Fruit fly (Drosophila melanogaster) whole organism, embryonic: Measurements from ENCODE around the gene UQCR-14.
A peak's percentile ranks its signal among the peaks of the same experiment; 100 is the strongest.

Experiments used
- Abd-B ChIP-seq: fragments of 200-800 bp; sonication (Bioruptor generic); optimal IDR thresholded peaks from 2 replicates; lab custom pipeline; 2018; ENCODE audit warnings: missing biosample characterization, mild to moderate bottlenecking, missing genetic modification characterization, moderate library complexity
- B-H2 ChIP-seq: fragments of 200-800 bp; sonication (Bioruptor generic); optimal IDR thresholded peaks from 2 replicates; lab custom pipeline; 2018; ENCODE audit warnings: missing biosample characterization, mild to moderate bottlenecking, missing genetic modification characterization
- Bteb2 ChIP-seq: fragments of 200-800 bp; sonication (Bioruptor generic); optimal IDR thresholded peaks from 2 replicates; lab custom pipeline; 2016; ENCODE audit warnings: missing biosample characterization, missing genetic modification characterization
- CG10274 ChIP-seq: fragments of 200-800 bp; sonication (Bioruptor generic); optimal IDR thresholded peaks from 3 replicates; lab custom pipeline; 2017; ENCODE audit warnings: missing biosample characterization, mild to moderate bottlenecking, missing genetic modification characterization
- CG11696 ChIP-seq: fragments of 200-800 bp; sonication (Bioruptor generic); IDR thresholded peaks from 2 replicates; pipeline ENCODE4 v1.3.6; 2022; ENCODE audit warnings: missing biosample characterization, missing genetic modification characterization
- CG11723 ChIP-seq: fragments of 200-800 bp; sonication (Bioruptor generic); optimal IDR thresholded peaks from 2 replicates; lab custom pipeline; 2017; ENCODE audit warnings: missing biosample characterization, mild to moderate bottlenecking, missing genetic modification characterization
- CG12219 ChIP-seq: fragments of 200-800 bp; sonication (Bioruptor generic); optimal IDR thresholded peaks from 3 replicates; lab custom pipeline; 2018; ENCODE audit warnings: missing biosample characterization, mild to moderate bottlenecking, missing genetic modification characterization
- CG14050 ChIP-seq: fragments of 200-800 bp; sonication (Bioruptor generic); IDR thresholded peaks from 3 replicates; pipeline ENCODE4 v1.3.6; 2022; ENCODE audit warnings: missing biosample characterization, missing genetic modification characterization
- CG14441 ChIP-seq: fragments of 200-800 bp; sonication (Bioruptor generic); IDR thresholded peaks from 2 replicates; pipeline ENCODE4 v1.3.6; 2022; ENCODE audit warnings: missing biosample characterization, missing genetic modification characterization
- CG17612 ChIP-seq: fragments of 200-800 bp; sonication (Bioruptor generic); IDR thresholded peaks from 2 replicates; pipeline ENCODE4 v1.3.6; 2022; ENCODE audit warnings: missing biosample characterization, missing genetic modification characterization
- CG17829 ChIP-seq: fragments of 200-800 bp; optimal IDR thresholded peaks from 2 replicates; lab custom pipeline; 2019; ENCODE audit warnings: missing biosample characterization, mild to moderate bottlenecking, missing genetic modification characterization, moderate library complexity
- CG18262 ChIP-seq: fragments of 200-800 bp; optimal IDR thresholded peaks from 3 replicates; lab custom pipeline; 2019; ENCODE audit warnings: missing biosample characterization, mild to moderate bottlenecking, missing genetic modification characterization, moderate library complexity
- CG18619 ChIP-seq: fragments of 200-800 bp; sonication (Bioruptor generic); optimal IDR thresholded peaks from 3 replicates; lab custom pipeline; 2017; ENCODE audit warnings: missing biosample characterization, mild to moderate bottlenecking, missing genetic modification characterization
- CG2129 ChIP-seq: fragments of 200-800 bp; sonication (Bioruptor generic); IDR thresholded peaks from 2 replicates; pipeline ENCODE4 v1.3.6; 2022; ENCODE audit warnings: missing biosample characterization, missing genetic modification characterization; ENCODE audit not compliant: partially characterized antibody
- CG32767 ChIP-seq: fragments of 200-800 bp; sonication (Bioruptor generic); IDR thresholded peaks from 2 replicates; pipeline ENCODE4 v1.3.6; 2022; ENCODE audit warnings: missing biosample characterization, missing genetic modification characterization
- CG3838 ChIP-seq: fragments of 200-800 bp; sonication (Bioruptor generic); optimal IDR thresholded peaks from 3 replicates; lab custom pipeline; 2016; ENCODE audit warnings: missing biosample characterization, missing genetic modification characterization
- CG4617 ChIP-seq: fragments of 200-800 bp; sonication (Bioruptor generic); optimal IDR thresholded peaks from 3 replicates; lab custom pipeline; 2016; ENCODE audit warnings: missing biosample characterization, missing genetic modification characterization, borderline replicate concordance
- CG6765 ChIP-seq: fragments of 200-800 bp; sonication (Bioruptor generic); optimal IDR thresholded peaks from 3 replicates; lab custom pipeline; 2017; ENCODE audit warnings: missing biosample characterization, mild to moderate bottlenecking, missing genetic modification characterization
- CG8765 ChIP-seq: fragments of 200-800 bp; sonication (Bioruptor generic); IDR thresholded peaks from 2 replicates; pipeline ENCODE4 v1.3.6; 2022; ENCODE audit warnings: missing biosample characterization, missing genetic modification characterization
- CG9727 ChIP-seq: fragments of 200-800 bp; sonication (Bioruptor generic); optimal IDR thresholded peaks from 3 replicates; lab custom pipeline; 2017; ENCODE audit warnings: missing biosample characterization, mild to moderate bottlenecking, missing genetic modification characterization
- CG9797 ChIP-seq: fragments of 200-800 bp; sonication (Bioruptor generic); optimal IDR thresholded peaks from 3 replicates; lab custom pipeline; 2018; ENCODE audit warnings: missing biosample characterization, mild to moderate bottlenecking, missing genetic modification characterization
- Dip3 ChIP-seq: fragments of 200-800 bp; sonication (Bioruptor generic); optimal IDR thresholded peaks from 3 replicates; lab custom pipeline; 2016; ENCODE audit warnings: missing biosample characterization, missing genetic modification characterization
- HLHmδ ChIP-seq: fragments of 200-800 bp; sonication (Bioruptor generic); optimal IDR thresholded peaks from 2 replicates; lab custom pipeline; 2018; ENCODE audit warnings: missing biosample characterization, mild to moderate bottlenecking, missing genetic modification characterization, moderate library complexity
- Hey ChIP-seq: fragments of 200-800 bp; sonication (Bioruptor generic); optimal IDR thresholded peaks from 3 replicates; lab custom pipeline; 2018; ENCODE audit warnings: missing biosample characterization, mild to moderate bottlenecking, missing genetic modification characterization
- Jarid2 ChIP-seq: fragments of 200-800 bp; sonication (Bioruptor generic); optimal IDR thresholded peaks from 3 replicates; lab custom pipeline; 2017; ENCODE audit warnings: mild to moderate bottlenecking, missing biosample characterization, missing genetic modification reagents, missing genetic modification characterization
- Kr ChIP-seq: fragments of 200-800 bp; sonication (Bioruptor generic); optimal IDR thresholded peaks from 2 replicates; lab custom pipeline; 2017; ENCODE audit warnings: missing biosample characterization, mild to moderate bottlenecking, missing genetic modification characterization
- NFAT ChIP-seq: fragments of 200-800 bp; sonication (Bioruptor generic); IDR thresholded peaks from 2 replicates; pipeline ENCODE4 v1.3.6; 2022; ENCODE audit warnings: missing biosample characterization, missing genetic modification characterization
- NfI ChIP-seq: fragments of 200-800 bp; sonication (Bioruptor generic); optimal IDR thresholded peaks from 3 replicates; lab custom pipeline; 2018; ENCODE audit warnings: missing biosample characterization, mild to moderate bottlenecking, missing genetic modification characterization, moderate library complexity
- Pdp1 ChIP-seq, 2 experiments: fragments of 200-800 bp; sonication (Bioruptor generic); optimal IDR thresholded peaks; 3 replicates each; lab custom pipeline; 2016; ENCODE audit warnings: missing biosample characterization in 2 of 2, missing genetic modification characterization in 2 of 2, mild to moderate bottlenecking in 1 of 2, moderate library complexity in 1 of 2
- Six4 ChIP-seq: fragments of 200-800 bp; sonication (Bioruptor generic); optimal IDR thresholded peaks from 2 replicates; lab custom pipeline; 2016; ENCODE audit warnings: missing biosample characterization, missing genetic modification characterization
- Sox100B ChIP-seq: fragments of 200-800 bp; sonication (Bioruptor generic); optimal IDR thresholded peaks from 3 replicates; lab custom pipeline; 2018; ENCODE audit warnings: missing biosample characterization, mild to moderate bottlenecking, missing genetic modification characterization
- ato ChIP-seq: fragments of 200-800 bp; sonication (Bioruptor generic); IDR thresholded peaks from 2 replicates; pipeline ENCODE4 v1.3.6; 2022; ENCODE audit warnings: missing biosample characterization, missing genetic modification characterization; ENCODE audit not compliant: partially characterized antibody
- bsh ChIP-seq, 2 experiments: fragments of 200-800 bp; sonication (Bioruptor generic); optimal IDR thresholded peaks; 2 replicates each; lab custom pipeline; 2017 to 2018; ENCODE audit warnings: mild to moderate bottlenecking in 2 of 2, missing biosample characterization in 2 of 2, missing genetic modification characterization in 2 of 2, moderate library complexity in 1 of 2
- btn ChIP-seq: fragments of 200-800 bp; sonication (Bioruptor generic); optimal IDR thresholded peaks from 2 replicates; lab custom pipeline; 2016; ENCODE audit warnings: missing biosample characterization, missing genetic modification characterization
- dmrt11E ChIP-seq: fragments of 200-800 bp; sonication (Bioruptor generic); optimal IDR thresholded peaks from 3 replicates; lab custom pipeline; 2018; ENCODE audit warnings: missing biosample characterization, mild to moderate bottlenecking, missing genetic modification characterization, moderate library complexity
- exex ChIP-seq: fragments of 200-800 bp; sonication (Bioruptor generic); optimal IDR thresholded peaks from 4 replicates; lab custom pipeline; 2018; ENCODE audit warnings: missing biosample characterization, mild to moderate bottlenecking, missing genetic modification characterization, moderate library complexity
- eyg ChIP-seq: fragments of 200-800 bp; sonication (Bioruptor generic); optimal IDR thresholded peaks from 3 replicates; lab custom pipeline; 2016; ENCODE audit warnings: missing biosample characterization, missing genetic modification characterization
- fd64A ChIP-seq: fragments of 200-800 bp; sonication (Bioruptor generic); optimal IDR thresholded peaks from 3 replicates; lab custom pipeline; 2018; ENCODE audit warnings: missing biosample characterization, mild to moderate bottlenecking, missing genetic modification characterization
- ind ChIP-seq: fragments of 200-800 bp; sonication (Bioruptor generic); optimal IDR thresholded peaks from 3 replicates; lab custom pipeline; 2016; ENCODE audit warnings: missing biosample characterization, missing genetic modification characterization
- jigr1 ChIP-seq: fragments of 200-800 bp; sonication (Bioruptor generic); IDR thresholded peaks from 3 replicates; pipeline ENCODE4 v1.3.6; 2022; ENCODE audit warnings: missing biosample characterization, missing genetic modification characterization
- lmd ChIP-seq: fragments of 200-800 bp; sonication (Bioruptor generic); IDR thresholded peaks from 2 replicates; pipeline ENCODE4 v1.3.6; 2022; ENCODE audit warnings: missing biosample characterization, missing genetic modification characterization
- mam ChIP-seq: fragments of 200-800 bp; sonication (Bioruptor generic); optimal IDR thresholded peaks from 3 replicates; lab custom pipeline; 2016; ENCODE audit warnings: missing biosample characterization, missing genetic modification characterization
- psq ChIP-seq: fragments of 200-800 bp; sonication (Bioruptor generic); optimal IDR thresholded peaks from 2 replicates; lab custom pipeline; 2017; ENCODE audit warnings: missing biosample characterization, missing genetic modification characterization
- toy ChIP-seq: fragments of 200-800 bp; sonication (Bioruptor generic); IDR thresholded peaks from 2 replicates; pipeline ENCODE4 v1.3.6; 2022; ENCODE audit warnings: missing biosample characterization, missing genetic modification characterization
- tup ChIP-seq: fragments of 200-800 bp; sonication (Bioruptor generic); optimal IDR thresholded peaks from 2 replicates; lab custom pipeline; 2016; ENCODE audit warnings: missing biosample characterization, mild to moderate bottlenecking, missing genetic modification characterization, moderate library complexity
- unpg ChIP-seq: fragments of 200-800 bp; sonication (Bioruptor generic); optimal IDR thresholded peaks from 3 replicates; lab custom pipeline; 2018; ENCODE audit warnings: missing biosample characterization, mild to moderate bottlenecking, missing genetic modification characterization, moderate library complexity
- z ChIP-seq: fragments of 200-800 bp; sonication (Bioruptor generic); IDR thresholded peaks from 3 replicates; pipeline ENCODE4 v1.3.6; 2022; ENCODE audit warnings: missing biosample characterization, missing genetic modification characterization
- zfh1 ChIP-seq: fragments of 200-800 bp; sonication (Bioruptor generic); IDR thresholded peaks from 3 replicates; pipeline ENCODE4 v1.3.6; 2022; ENCODE audit warnings: missing biosample characterization, missing genetic modification characterization
- zfh2 ChIP-seq: fragments of 200-800 bp; sonication (Bioruptor generic); optimal IDR thresholded peaks from 2 replicates; lab custom pipeline; 2016; ENCODE audit warnings: missing biosample characterization, missing genetic modification characterization

UQCR-14 gene

dm6 chrX:16335107-16335642 lies 49.1 kb downstream of the UQCR-14 start (continued):
- TF ChIP-seq fd64A (GFP tag; lab: Kevin White, UChicago) (no peak), zfh1 (peak; percentile 78), CG18619 (GFP tag; lab: Kevin White, UChicago) (peak; percentile 29), HLHmδ (GFP tag; lab: Kevin White, UChicago) (no peak), CG8765 (GFP tag; lab: Robert Waterston, UW) (peak; percentile 47; the same call in 1 of the 2 replicates), mam (GFP tag; lab: Kevin White, UChicago) (peak; percentile 71), psq (GFP tag; lab: Kevin White, UChicago) (no peak), Hey (tag; lab: Kevin White, UChicago) (no peak), CG14050 (GFP tag; lab: Robert Waterston, UW) (peak; percentile 55; the same call in 2 of the 3 replicates), CG11723 (GFP tag; lab: Kevin White, UChicago) (peak; percentile 62), Dip3 (GFP tag; lab: Kevin White, UChicago) (peak; percentile 62), ato (GFP tag; lab: Robert Waterston, UW) (no peak), CG14441 (peak; percentile 82), btn (GFP tag; lab: Kevin White, UChicago) (peak; percentile 34), Six4 (GFP tag; lab: Kevin White, UChicago) (peak; percentile 46), CG3838 (GFP tag; lab: Kevin White, UChicago) (peak; percentile 30), CG2129 (no peak), exex (tag; lab: Kevin White, UChicago) (peak; percentile 34), CG4617 (peak; percentile 27), jigr1 (no peak; the same call in 1 of the 3 replicates), eyg (peak; percentile 52), CG32767 (GFP tag; lab: Robert Waterston, UW) (peak; percentile 57), ind (GFP tag; lab: Kevin White, UChicago) (peak; percentile 74), unpg (GFP tag; lab: Kevin White, UChicago) (peak; percentile 70), CG10274 (GFP tag; lab: Kevin White, UChicago) (peak; percentile 43), tup (peak; percentile 73), CG17612 (GFP tag; lab: Robert Waterston, UW) (peak; percentile 45; the same call in 1 of the 2 replicates), CG17829 (tag; lab: Kevin White, UChicago) (peak; percentile 61), bsh (GFP tag; optimal IDR thresholded peaks at IDR 0.05; lab: Kevin White, UChicago) (peak; percentile 37 to 62), CG11696 (peak; percentile 64; the same call in 1 of the 2 replicates), CG9727 (peak; percentile 62), NFAT (GFP tag; lab: Robert Waterston, UW) (peak; percentile 79), B-H2 (peak; percentile 67), lmd (GFP tag; lab: Robert Waterston, UW) (peak; percentile 72), Sox100B (peak; percentile 47), CG18262 (tag; lab: Kevin White, UChicago) (peak; percentile 30), Bteb2 (peak; percentile 64), z (GFP tag; lab: Robert Waterston, UW) (0 out of 3 replicates have a peak, but pooled peaks have one; percentile 40), Jarid2 (GFP tag; lab: Kevin White, UChicago) (no peak), toy (GFP tag; lab: Robert Waterston, UW) (0 out of 2 replicates have a peak, but pooled peaks have one; percentile 50), zfh2 (peak; percentile 77), dmrt11E (peak; percentile 8), CG9797 (GFP tag; lab: Kevin White, UChicago) (no peak), Kr (GFP tag; lab: Kevin White, UChicago) (no peak), NfI (GFP tag; lab: Kevin White, UChicago) (peak; percentile 78), CG6765 (GFP tag; lab: Kevin White, UChicago) (peak; percentile 74), Abd-B (GFP tag; lab: Kevin White, UChicago) (no peak), CG12219 (GFP tag; lab: Kevin White, UChicago) (peak; percentile 48), Pdp1 (GFP tag; optimal IDR thresholded peaks at IDR 0.05; lab: Kevin White, UChicago) (peak; percentile 76 to 84)
